Worm (Caenorhabditis elegans) whole organism, young adult: Measurements from ENCODE around the gene dct-12.

Experiments
- ceh-100 ChIP-seq: fragments of 200-800 bp; sonication (Bioruptor generic); IDR thresholded peaks from 2 replicates; pipeline ENCODE4 v1.3.6; 2022; ENCODE audit warnings: missing genetic modification reagents, missing genetic modification characterization, missing compliant biosample characterization
- ceh-58 ChIP-seq: fragments of 200-800 bp; sonication (Bioruptor generic); IDR thresholded peaks from 2 replicates; pipeline ENCODE4 v1.3.6; 2022; ENCODE audit warnings: missing genetic modification characterization, missing compliant biosample characterization
- mel-28 ChIP-seq: sonication (generic microtip); optimal IDR thresholded peaks from 2 replicates; lab custom pipeline; 2016; ENCODE audit warnings: borderline replicate concordance, mild to moderate bottlenecking, missing genetic modification characterization, missing compliant biosample characterization
- nfya-1 ChIP-seq: sonication (generic microtip); optimal IDR thresholded peaks from 2 replicates; lab custom pipeline; 2017; ENCODE audit warnings: antibody characterized with exemption, missing compliant biosample characterization, missing genetic modification characterization, borderline replicate concordance; ENCODE audit not compliant: insufficient read depth
- nhr-27 ChIP-seq: fragments of 200-800 bp; sonication (Bioruptor generic); optimal IDR thresholded peaks from 2 replicates; lab custom pipeline; 2018; ENCODE audit warnings: mild to moderate bottlenecking, missing genetic modification characterization, moderate library complexity, missing compliant biosample characterization
- nhr-90 ChIP-seq: sonication (generic microtip); optimal IDR thresholded peaks from 2 replicates; lab custom pipeline; 2016; ENCODE audit warnings: missing genotype, mild to moderate bottlenecking, missing genetic modification characterization, missing compliant biosample characterization
- pbrm-1 ChIP-seq: fragments of 200-800 bp; sonication (Bioruptor generic); IDR thresholded peaks from 2 replicates; pipeline ENCODE4 v1.3.6; 2022; ENCODE audit warnings: missing genetic modification reagents, missing genetic modification characterization, missing compliant biosample characterization
- snpc-4 ChIP-seq, 5 experiments: fragments of 150-350 bp in 1 of 5; sonication (generic microtip) in 4 of 5; optimal IDR thresholded peaks; 2 replicates each; lab custom pipeline; 2014 to 2018; ENCODE audit warnings: missing genetic modification characterization in 5 of 5, missing biosample characterization in 3 of 5, antibody characterized with exemption in 2 of 5, mild to moderate bottlenecking in 2 of 5, missing compliant biosample characterization in 2 of 5, missing genotype in 2 of 5, moderate library complexity in 2 of 5, missing genetic modification reagents in 1 of 5
- tbp1 ChIP-seq: fragments of 200-800 bp; sonication (Bioruptor generic); optimal IDR thresholded peaks from 2 replicates; lab custom pipeline; 2018; ENCODE audit warnings: mild to moderate bottlenecking, missing genetic modification characterization, missing compliant biosample characterization
- unc-62 ChIP-seq: fragments of 150-350 bp; optimal IDR thresholded peaks from 2 replicates; lab custom pipeline; 2014; ENCODE audit warnings: missing biosample characterization, missing genetic modification reagents, missing genetic modification characterization
- ztf-25 ChIP-seq: fragments of 200-800 bp; sonication (Bioruptor generic); IDR thresholded peaks from 2 replicates; pipeline ENCODE4 v1.3.6; 2022; ENCODE audit warnings: missing genetic modification reagents, missing genetic modification characterization, missing compliant biosample characterization
- ztf-3 ChIP-seq: fragments of 200-800 bp; sonication (Bioruptor generic); optimal IDR thresholded peaks from 2 replicates; lab custom pipeline; 2018; ENCODE audit warnings: mild to moderate bottlenecking, missing genetic modification characterization, missing compliant biosample characterization

DNA sequence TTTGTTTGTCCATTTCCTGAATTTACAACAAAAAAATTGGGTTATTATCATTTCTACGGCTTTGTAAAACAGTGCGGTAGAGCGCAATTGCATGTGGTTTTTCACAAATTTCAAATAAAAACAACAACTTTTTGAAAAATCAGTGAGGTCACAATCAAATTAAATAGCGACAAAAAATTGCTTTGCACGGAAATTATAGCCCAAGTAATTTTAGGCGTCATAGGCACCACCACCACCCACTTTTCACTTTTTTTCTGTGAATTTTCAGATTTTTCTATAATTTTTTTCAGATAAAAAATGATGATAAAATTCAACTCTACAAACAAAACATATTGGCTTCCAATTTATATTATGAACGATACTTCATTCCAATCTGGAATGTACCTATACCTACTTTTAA, 25.0 kb upstream of the dct-12 start, which contains the start of gene sre-38:
- TF ChIP-seq ceh-100 (GFP tag; lab: Robert Waterston, UW): no peak
- no peak for TF ChIP-seq nfya-1
- TF ChIP-seq mel-28 (tag; lab: Kevin White, UChicago): no peak
- TF ChIP-seq unc-62: no peak
- no peak for TF ChIP-seq ztf-25
- TF ChIP-seq ztf-3: no peak
- no peak for TF ChIP-seq pbrm-1 (GFP tag; lab: Robert Waterston, UW)
- no peak for TF ChIP-seq nhr-90
- TF ChIP-seq ceh-58 (GFP tag; lab: Robert Waterston, UW): no peak
- no peak for TF ChIP-seq snpc-4 (GFP tag; optimal IDR thresholded peaks at IDR 0.05; lab: Kevin White, UChicago)
- TF ChIP-seq snpc-4 (tag; optimal IDR thresholded peaks at IDR 0.05; lab: Kevin White, UChicago): no peak
- no peak for TF ChIP-seq nhr-27 (tag; lab: Kevin White, UChicago)
- no peak for TF ChIP-seq tbp1 (GFP tag; lab: Kevin White, UChicago)
